Fruit fly (Drosophila melanogaster) whole organism, embryonic: Measurements from ENCODE around the gene Cp36.

Experiments
- CG10366 ChIP-seq: fragments of 200-800 bp; sonication (Bioruptor generic); IDR thresholded peaks from 2 replicates; pipeline ENCODE4 v1.3.6; 2022; ENCODE audit warnings: missing biosample characterization, missing genetic modification characterization
- CG11456 ChIP-seq: fragments of 200-800 bp; sonication (Bioruptor generic); IDR thresholded peaks from 3 replicates; pipeline ENCODE4 v1.3.6; 2022; ENCODE audit warnings: missing biosample characterization, missing genetic modification characterization
- CG11696 ChIP-seq: fragments of 200-800 bp; sonication (Bioruptor generic); IDR thresholded peaks from 2 replicates; pipeline ENCODE4 v1.3.6; 2022; ENCODE audit warnings: missing biosample characterization, missing genetic modification characterization
- CG12236 ChIP-seq: fragments of 200-800 bp; sonication (Bioruptor generic); optimal IDR thresholded peaks from 2 replicates; lab custom pipeline; 2016; ENCODE audit warnings: missing biosample characterization, missing genetic modification characterization
- CG14860 ChIP-seq: fragments of 200-800 bp; sonication (Bioruptor generic); IDR thresholded peaks from 3 replicates; pipeline ENCODE4 v1.3.6; 2022; ENCODE audit warnings: missing biosample characterization, missing genetic modification characterization; ENCODE audit not compliant: partially characterized antibody
- CG14965 ChIP-seq: fragments of 200-800 bp; sonication (Bioruptor generic); optimal IDR thresholded peaks from 2 replicates; lab custom pipeline; 2016; ENCODE audit warnings: missing biosample characterization, missing genetic modification characterization, borderline replicate concordance
- CG15514 ChIP-seq: fragments of 200-800 bp; sonication (Bioruptor generic); optimal IDR thresholded peaks from 3 replicates; lab custom pipeline; 2017; ENCODE audit warnings: missing biosample characterization, missing genetic modification characterization, mild to moderate bottlenecking, moderate library complexity, missing genetic modification reagents
- CG16779 ChIP-seq: fragments of 200-800 bp; sonication (Bioruptor generic); IDR thresholded peaks from 2 replicates; pipeline ENCODE4 v1.3.6; 2022; ENCODE audit warnings: missing biosample characterization, missing genetic modification characterization
- CG17359 ChIP-seq: fragments of 200-800 bp; sonication (Bioruptor generic); optimal IDR thresholded peaks from 3 replicates; lab custom pipeline; 2018; ENCODE audit warnings: missing biosample characterization, mild to moderate bottlenecking, missing genetic modification characterization, moderate library complexity
- CG1792 ChIP-seq: fragments of 200-800 bp; sonication (Bioruptor generic); optimal IDR thresholded peaks from 2 replicates; lab custom pipeline; 2016; ENCODE audit warnings: missing biosample characterization, missing genetic modification characterization
- CG2199 ChIP-seq: fragments of 200-800 bp; sonication (Bioruptor generic); IDR thresholded peaks from 3 replicates; pipeline ENCODE4 v1.3.6; 2022; ENCODE audit warnings: missing biosample characterization, missing genetic modification characterization
- CG2202 ChIP-seq: fragments of 200-800 bp; sonication (Bioruptor generic); optimal IDR thresholded peaks from 2 replicates; lab custom pipeline; 2018; ENCODE audit warnings: missing biosample characterization, mild to moderate bottlenecking, missing genetic modification characterization
- CG30403 ChIP-seq: fragments of 200-800 bp; sonication (Bioruptor generic); optimal IDR thresholded peaks from 3 replicates; lab custom pipeline; 2016; ENCODE audit warnings: missing biosample characterization, missing genetic modification characterization
- CG30431 ChIP-seq: fragments of 200-800 bp; sonication (Bioruptor generic); optimal IDR thresholded peaks from 2 replicates; lab custom pipeline; 2017; ENCODE audit warnings: missing biosample characterization, missing genetic modification characterization
- CG31388 ChIP-seq: fragments of 200-800 bp; sonication (Bioruptor generic); optimal IDR thresholded peaks from 2 replicates; lab custom pipeline; 2016; ENCODE audit warnings: missing biosample characterization, missing genetic modification characterization
- CG3407 ChIP-seq: fragments of 200-800 bp; sonication (Bioruptor generic); optimal IDR thresholded peaks from 2 replicates; lab custom pipeline; 2018; ENCODE audit warnings: missing biosample characterization, mild to moderate bottlenecking, missing genetic modification characterization
- CG34376 ChIP-seq: fragments of 200-800 bp; sonication (Bioruptor generic); optimal IDR thresholded peaks from 2 replicates; lab custom pipeline; 2018; ENCODE audit warnings: missing biosample characterization, mild to moderate bottlenecking, missing genetic modification characterization
- CG5953 ChIP-seq: fragments of 200-800 bp; sonication (Bioruptor generic); IDR thresholded peaks from 2 replicates; pipeline ENCODE4 v1.3.6; 2022; ENCODE audit warnings: missing biosample characterization, missing genetic modification characterization
- CG8281 ChIP-seq: fragments of 200-800 bp; sonication (Bioruptor generic); optimal IDR thresholded peaks from 2 replicates; lab custom pipeline; 2018; ENCODE audit warnings: missing biosample characterization, mild to moderate bottlenecking, missing genetic modification characterization, moderate library complexity
- CoRest ChIP-seq: fragments of 200-800 bp; sonication (Bioruptor generic); optimal IDR thresholded peaks from 3 replicates; lab custom pipeline; 2018; ENCODE audit warnings: missing biosample characterization, mild to moderate bottlenecking, missing genetic modification characterization, moderate library complexity
- Dp ChIP-seq: fragments of 200-800 bp; sonication (Bioruptor generic); optimal IDR thresholded peaks from 2 replicates; lab custom pipeline; 2018; ENCODE audit warnings: missing biosample characterization, mild to moderate bottlenecking, missing genetic modification characterization, moderate library complexity
- MESR4 ChIP-seq: fragments of 200-800 bp; sonication (Bioruptor generic); optimal IDR thresholded peaks from 2 replicates; lab custom pipeline; 2018; ENCODE audit warnings: missing biosample characterization, mild to moderate bottlenecking, missing genetic modification characterization, moderate library complexity
- Rfx ChIP-seq: fragments of 200-800 bp; sonication (Bioruptor generic); IDR thresholded peaks from 2 replicates; pipeline ENCODE4 v1.3.6; 2022; ENCODE audit warnings: missing biosample characterization, missing genetic modification characterization
- Ssrp ChIP-seq: fragments of 200-800 bp; sonication (Bioruptor generic); optimal IDR thresholded peaks from 2 replicates; lab custom pipeline; 2018; ENCODE audit warnings: missing biosample characterization, mild to moderate bottlenecking, missing genetic modification characterization, moderate library complexity
- YL-1 ChIP-seq: fragments of 200-800 bp; sonication (Bioruptor generic); optimal IDR thresholded peaks from 3 replicates; lab custom pipeline; 2017; ENCODE audit warnings: missing biosample characterization, mild to moderate bottlenecking, missing genetic modification characterization
- ara ChIP-seq: fragments of 200-800 bp; sonication (Bioruptor generic); IDR thresholded peaks from 2 replicates; pipeline ENCODE4 v1.3.6; 2022; ENCODE audit warnings: missing biosample characterization, missing genetic modification characterization
- ase ChIP-seq: fragments of 200-800 bp; sonication (Bioruptor generic); IDR thresholded peaks from 3 replicates; pipeline ENCODE4 v1.3.6; 2022; ENCODE audit warnings: missing biosample characterization, missing genetic modification characterization
- az2 ChIP-seq: fragments of 200-800 bp; sonication (Bioruptor generic); optimal IDR thresholded peaks from 3 replicates; lab custom pipeline; 2016; ENCODE audit warnings: missing biosample characterization, missing genetic modification characterization
- cas ChIP-seq: fragments of 200-800 bp; sonication (Bioruptor generic); IDR thresholded peaks from 2 replicates; pipeline ENCODE4 v1.3.6; 2022; ENCODE audit warnings: missing biosample characterization, missing genetic modification characterization
- cg ChIP-seq: fragments of 200-800 bp; sonication (Bioruptor generic); optimal IDR thresholded peaks from 3 replicates; lab custom pipeline; 2019; ENCODE audit warnings: missing biosample characterization, mild to moderate bottlenecking, missing genetic modification characterization, moderate library complexity
- croc ChIP-seq: fragments of 200-800 bp; sonication (Bioruptor generic); conservative IDR thresholded peaks from 3 replicates; pipeline ENCODE4 v1.3.6; 2022; ENCODE audit warnings: missing biosample characterization, missing genetic modification characterization
- emc ChIP-seq: fragments of 200-800 bp; sonication (Bioruptor generic); optimal IDR thresholded peaks from 2 replicates; lab custom pipeline; 2016; ENCODE audit warnings: missing biosample characterization, missing genetic modification characterization
- exex ChIP-seq: fragments of 200-800 bp; sonication (Bioruptor generic); optimal IDR thresholded peaks from 4 replicates; lab custom pipeline; 2018; ENCODE audit warnings: missing biosample characterization, mild to moderate bottlenecking, missing genetic modification characterization, moderate library complexity
- gt ChIP-seq: fragments of 200-800 bp; sonication (Bioruptor generic); IDR thresholded peaks from 2 replicates; pipeline ENCODE4 v1.3.6; 2022; ENCODE audit warnings: missing biosample characterization, missing genetic modification characterization
- insv ChIP-seq, 2 experiments: fragments of 200-800 bp; sonication (Bioruptor generic); optimal IDR thresholded peaks; 3 replicates each; lab custom pipeline; 2016 to 2018; ENCODE audit warnings: missing biosample characterization in 2 of 2, missing genetic modification characterization in 2 of 2
- jumu ChIP-seq: fragments of 200-800 bp; sonication (Bioruptor generic); optimal IDR thresholded peaks from 3 replicates; lab custom pipeline; 2016; ENCODE audit warnings: missing biosample characterization, missing genetic modification characterization
- nom ChIP-seq: fragments of 200-800 bp; sonication (Bioruptor generic); optimal IDR thresholded peaks from 2 replicates; lab custom pipeline; 2017; ENCODE audit warnings: missing biosample characterization, missing genetic modification characterization, mild to moderate bottlenecking, moderate library complexity, missing genetic modification reagents
- otp ChIP-seq: fragments of 200-800 bp; sonication (Bioruptor generic); IDR thresholded peaks from 3 replicates; pipeline ENCODE4, ENCODE4 v1.3.6; 2022; ENCODE audit warnings: missing biosample characterization, missing genetic modification characterization
- prd ChIP-seq, 3 experiments: fragments of >200 bp in 2 of 3; fragments of 200-800 bp in 1 of 3; sonication (Bioruptor generic) in 1 of 3; optimal IDR thresholded peaks in 2 of 3; IDR thresholded peaks in 1 of 3; 2 replicates in 2 of 3; 3 replicates in 1 of 3; pipeline versions ENCODE4 v1.3.6 to Lab custom; 2017 to 2022; ENCODE audit warnings: missing biosample characterization in 1 of 3, missing genetic modification characterization in 1 of 3
- pros ChIP-seq: fragments of 200-800 bp; sonication (Bioruptor generic); optimal IDR thresholded peaks from 3 replicates; lab custom pipeline; 2019; ENCODE audit warnings: missing biosample characterization, mild to moderate bottlenecking, missing genetic modification characterization, moderate library complexity
- ranshi ChIP-seq: fragments of 200-800 bp; sonication (Bioruptor generic); IDR thresholded peaks from 2 replicates; pipeline ENCODE4 v1.3.6; 2022; ENCODE audit warnings: missing biosample characterization, missing genetic modification characterization
- rib ChIP-seq: fragments of 200-800 bp; sonication (Bioruptor generic); IDR thresholded peaks from 2 replicates; pipeline ENCODE4 v1.3.6; 2022; ENCODE audit warnings: missing biosample characterization, missing genetic modification characterization
- ro ChIP-seq: fragments of 200-800 bp; sonication (Bioruptor generic); IDR thresholded peaks from 2 replicates; pipeline ENCODE4 v1.3.6; 2022; ENCODE audit warnings: missing biosample characterization, missing genetic modification characterization
- sisA ChIP-seq: fragments of 200-800 bp; sonication (Bioruptor generic); IDR thresholded peaks from 2 replicates; pipeline ENCODE4 v1.3.6; 2022; ENCODE audit warnings: missing biosample characterization, missing genetic modification characterization
- slbo ChIP-seq: fragments of 200-800 bp; sonication (Bioruptor generic); IDR thresholded peaks from 2 replicates; pipeline ENCODE4 v1.3.6; 2022; ENCODE audit warnings: missing biosample characterization, missing genetic modification characterization
- sob ChIP-seq: fragments of 200-800 bp; sonication (Bioruptor generic); IDR thresholded peaks from 2 replicates; pipeline ENCODE4 v1.3.6; 2022; ENCODE audit warnings: missing biosample characterization, missing genetic modification characterization
- ttk ChIP-seq: fragments of 200-800 bp; sonication (Bioruptor generic); IDR thresholded peaks from 2 replicates; pipeline ENCODE4 v2.1.2; 2022; ENCODE audit warnings: missing biosample characterization, missing genetic modification characterization

Gene Cp36

DNA sequence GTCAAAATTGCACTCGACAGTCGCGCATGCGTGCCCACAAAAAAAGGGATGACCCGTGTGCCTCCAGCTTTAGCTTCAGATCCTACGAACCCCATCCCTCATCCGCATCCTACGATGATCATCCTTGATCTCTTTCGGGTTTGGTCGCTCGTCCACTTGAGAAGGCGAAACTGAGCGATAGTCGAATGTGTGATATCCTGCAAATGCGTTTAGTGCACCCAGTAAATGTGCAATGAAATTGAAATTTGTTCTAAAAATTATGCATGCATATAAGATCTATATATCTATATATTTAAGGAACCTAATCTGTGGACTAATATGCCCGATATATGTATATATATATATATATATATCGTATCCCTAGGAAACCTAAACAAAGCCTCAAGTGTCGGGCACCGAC is 34.8 kb upstream of the Cp36 start (continued):
- TF ChIP-seq CG30431 (GFP tag; lab: Kevin White, UChicago): peak; percentile 25
- TF ChIP-seq, all 482 proteins: peak for 14

DNA sequence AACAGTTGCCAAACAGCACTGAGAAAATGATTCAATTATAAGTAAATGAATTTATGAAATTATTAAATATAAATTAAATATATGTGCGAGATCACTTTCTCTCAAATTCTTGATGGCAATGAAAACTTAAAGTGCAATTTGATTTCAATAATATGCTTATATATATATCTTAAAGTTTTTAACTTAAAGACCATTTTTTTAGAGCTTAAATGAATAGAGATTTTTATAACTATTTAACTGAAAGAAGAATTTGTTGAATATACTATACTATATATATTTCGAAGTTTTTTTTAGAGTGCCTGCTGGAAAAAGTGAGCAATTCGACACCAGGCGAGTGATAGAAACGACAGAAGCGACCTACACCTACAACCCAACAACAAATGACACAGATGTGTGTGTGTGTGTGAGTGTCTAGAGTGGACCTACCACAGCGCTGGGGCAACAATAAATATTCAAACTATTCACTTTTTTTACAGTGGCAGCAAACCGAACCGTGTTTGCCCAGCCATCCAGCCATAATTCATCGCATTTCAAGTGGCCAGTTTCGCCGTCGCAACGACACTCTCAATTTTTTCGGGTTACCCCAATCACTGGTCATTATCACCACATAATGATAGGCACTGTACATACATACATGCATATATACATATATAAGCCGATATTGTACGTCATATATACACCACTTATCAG is 34.1 kb upstream of the Cp36 start:
- peak; percentile 23; the same call in 1 of the 2 replicates for TF ChIP-seq sisA (GFP tag; lab: Robert Waterston, UW)
- no peak for TF ChIP-seq otp
- TF ChIP-seq CG14965 (GFP tag; lab: Kevin White, UChicago): no peak
- peak; percentile 24 for TF ChIP-seq CG34376 (GFP tag; lab: Kevin White, UChicago)
- TF ChIP-seq YL-1 (GFP tag; lab: Kevin White, UChicago): no peak
- TF ChIP-seq ase (GFP tag; lab: Robert Waterston, UW): peak; percentile 5; the same call in 1 of the 3 replicates
- TF ChIP-seq jumu (GFP tag; lab: Kevin White, UChicago): no peak
- TF ChIP-seq ranshi (GFP tag; lab: Robert Waterston, UW): no peak
- TF ChIP-seq ro: peak; percentile 14; the same call in 1 of the 2 replicates
- no peak for TF ChIP-seq CG12236
- TF ChIP-seq gt (GFP tag; lab: Robert Waterston, UW): no peak
- TF ChIP-seq CG10366 (GFP tag; lab: Robert Waterston, UW): no peak; the same call in 1 of the 2 replicates
- no peak for TF ChIP-seq emc (GFP tag; lab: Kevin White, UChicago)
- TF ChIP-seq CG2199 (GFP tag; lab: Robert Waterston, UW): 0 out of 3 replicates have a peak, but pooled peaks have one; percentile 30
- TF ChIP-seq CG8281 (tag; lab: Kevin White, UChicago): peak; percentile 7
- TF ChIP-seq ttk: no peak
- no peak for TF ChIP-seq Dp
- 0 out of 2 replicates have a peak, but pooled peaks have one; percentile 10 for TF ChIP-seq CG5953 (GFP tag; lab: Robert Waterston, UW)
- peak; percentile 81 for TF ChIP-seq Ssrp (tag; lab: Kevin White, UChicago)
- TF ChIP-seq CG1792: no peak
- no peak for TF ChIP-seq nom (GFP tag; lab: Kevin White, UChicago)
- no peak for TF ChIP-seq CG14860
- TF ChIP-seq pros (GFP tag; lab: Kevin White, UChicago): no peak
- TF ChIP-seq prd (optimal IDR thresholded peaks at IDR 0.05; lab: Kevin White, UChicago): no peak
- TF ChIP-seq prd (GFP tag; IDR thresholded peaks at IDR 0.05; lab: Robert Waterston, UW): peak; percentile 66
- TF ChIP-seq az2 (GFP tag; lab: Kevin White, UChicago): peak; percentile 35
- peak; percentile 51; the same call in 2 of the 3 replicates for TF ChIP-seq croc (GFP tag; lab: Robert Waterston, UW)
- TF ChIP-seq sob (GFP tag; lab: Robert Waterston, UW): no peak
- no peak for TF ChIP-seq rib (GFP tag; lab: Robert Waterston, UW)
- peak; percentile 36 for TF ChIP-seq CG30403
- peak; percentile 54 for TF ChIP-seq cg (GFP tag; lab: Kevin White, UChicago)
- TF ChIP-seq ara: no peak
- peak; percentile 17; the same call in 1 of the 2 replicates for TF ChIP-seq CG16779 (GFP tag; lab: Robert Waterston, UW)
- peak; percentile 84 for TF ChIP-seq exex
- TF ChIP-seq CG17359 (tag; lab: Kevin White, UChicago): peak; percentile 60
- peak; percentile 60 for TF ChIP-seq Rfx (GFP tag; lab: Robert Waterston, UW)
- TF ChIP-seq CG11696 (GFP tag; lab: Robert Waterston, UW): no peak
- TF ChIP-seq CoRest: peak; percentile 77
- peak; percentile 28 for TF ChIP-seq CG15514 (GFP tag; lab: Kevin White, UChicago)
- TF ChIP-seq CG11456 (GFP tag; lab: Robert Waterston, UW): no peak
- TF ChIP-seq CG31388: no peak
- TF ChIP-seq cas (GFP tag; lab: Robert Waterston, UW): no peak
- no peak for TF ChIP-seq CG2202 (tag; lab: Kevin White, UChicago)
- no peak for TF ChIP-seq MESR4 (GFP tag; lab: Kevin White, UChicago)
- TF ChIP-seq CG3407 (GFP tag; lab: Kevin White, UChicago): no peak
- no peak for TF ChIP-seq insv (GFP tag; optimal IDR thresholded peaks at IDR 0.05; lab: Kevin White, UChicago)
- TF ChIP-seq slbo (GFP tag; lab: Robert Waterston, UW): peak; percentile 12; the same call in 1 of the 2 replicates
